Fruit fly (Drosophila melanogaster) S2 (cell line): ENCODE results near the gene lsn.

Experiments used
- CG8478 ChIP-seq: fragments of >200 bp; optimal IDR thresholded peaks from 2 replicates; lab custom pipeline; 2018
- CTCF ChIP-seq, 2 experiments: fragments of >200 bp; optimal IDR thresholded peaks; 2 replicates each; lab custom pipeline; 2018

DNA sequence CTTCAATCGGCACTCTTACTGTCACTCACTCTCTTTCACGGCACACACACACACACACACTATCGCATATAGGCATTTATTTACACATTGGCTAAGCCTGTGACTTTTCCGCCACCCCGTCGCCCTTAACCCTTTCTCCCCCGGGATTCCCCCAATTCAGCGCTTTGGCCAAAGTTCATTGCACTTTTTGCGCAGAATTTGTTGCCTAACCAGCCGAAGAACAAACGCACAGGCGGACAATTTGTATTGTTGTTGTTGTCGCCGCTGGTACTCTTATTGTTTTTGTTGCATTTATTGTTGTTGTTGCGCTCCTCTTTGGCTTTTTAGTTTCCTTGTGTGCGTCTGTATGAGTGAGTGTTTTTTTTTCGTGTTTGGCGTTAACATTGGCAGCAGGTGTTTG lies 33.8 kb downstream of the lsn start:
- TF ChIP-seq CTCF (optimal IDR thresholded peaks at IDR 0.05; lab: Kevin White, UChicago) (no peak), CG8478 (lab: Kevin White, UChicago) (no peak)
